Worm (Caenorhabditis elegans) whole organism, L4 larva: Measurements from ENCODE around the gene upb-1.

ENCODE experiments used
- F49E8.2 ChIP-seq: sonication (generic microtip); optimal IDR thresholded peaks from 2 replicates; lab custom pipeline; 2016; ENCODE audit warnings: missing compliant biosample characterization, mild to moderate bottlenecking, missing genetic modification characterization, borderline replicate concordance
- R02D3.7 ChIP-seq: fragments of 150-350 bp; sonication (generic microtip); optimal IDR thresholded peaks from 3 replicates; lab custom pipeline; 2014; ENCODE audit warnings: missing biosample characterization, missing genetic modification characterization
- Y48G9A.11 ChIP-seq: fragments of 200-800 bp; sonication (Bioruptor generic); IDR thresholded peaks from 2 replicates; pipeline ENCODE4 v1.3.6; 2022; ENCODE audit warnings: missing genetic modification reagents, missing genetic modification characterization, missing compliant biosample characterization
- Y5F2A.4 ChIP-seq: fragments of 200-800 bp; sonication (Bioruptor generic); optimal IDR thresholded peaks from 2 replicates; lab custom pipeline; 2018; ENCODE audit warnings: mild to moderate bottlenecking, missing genetic modification characterization, missing compliant biosample characterization
- Y75B8A.6 ChIP-seq: fragments of 200-800 bp; sonication (Bioruptor generic); IDR thresholded peaks from 2 replicates; pipeline ENCODE4 v1.3.6; 2022; ENCODE audit warnings: missing genetic modification reagents, missing genetic modification characterization, missing compliant biosample characterization
- arid-1 ChIP-seq: fragments of 200-800 bp; sonication (Bioruptor generic); conservative IDR thresholded peaks from 2 replicates; pipeline ENCODE4 v1.3.6; 2022; ENCODE audit warnings: missing genetic modification reagents, missing genetic modification characterization, missing compliant biosample characterization
- ctbp-1 ChIP-seq: fragments of 200-800 bp; sonication (Bioruptor generic); IDR thresholded peaks from 2 replicates; pipeline ENCODE4 v1.3.6; 2022; ENCODE audit warnings: missing genetic modification reagents, missing genetic modification characterization, missing compliant biosample characterization
- daf-16 ChIP-seq, 3 experiments: sonication (generic microtip); optimal IDR thresholded peaks; 2 replicates each; lab custom pipeline; 2016 to 2017; ENCODE audit warnings: missing genetic modification characterization in 3 of 3, missing genetic modification reagents in 3 of 3, mild to moderate bottlenecking in 2 of 3, missing compliant biosample characterization in 2 of 3, missing biosample characterization in 1 of 3, moderate library complexity in 1 of 3
- daf-19 ChIP-seq: fragments of 200-800 bp; sonication (Bioruptor generic); conservative IDR thresholded peaks from 2 replicates; pipeline ENCODE4 v1.3.6; 2022; ENCODE audit warnings: missing genetic modification characterization, missing compliant biosample characterization
- dpl-1 ChIP-seq: fragments of 150-350 bp; optimal IDR thresholded peaks from 2 replicates; lab custom pipeline; 2014; ENCODE audit warnings: missing biosample characterization, missing genetic modification reagents, missing genetic modification characterization
- duxl-1 ChIP-seq: sonication (generic microtip); optimal IDR thresholded peaks from 2 replicates; lab custom pipeline; 2016; ENCODE audit warnings: mild to moderate bottlenecking, missing genetic modification characterization, moderate library complexity, missing compliant biosample characterization; ENCODE audit not compliant: poor library complexity
- dve-1 ChIP-seq: sonication (generic microtip); optimal IDR thresholded peaks from 2 replicates; lab custom pipeline; 2017; ENCODE audit warnings: antibody characterized with exemption, mild to moderate bottlenecking, missing genetic modification characterization, missing compliant biosample characterization; ENCODE audit not compliant: insufficient read depth
- fkh-10 ChIP-seq: fragments of 150-350 bp; optimal IDR thresholded peaks from 2 replicates; lab custom pipeline; 2014; ENCODE audit warnings: missing biosample characterization, missing genetic modification reagents, missing genetic modification characterization
- fos-1 ChIP-seq: fragments of 150-350 bp; optimal IDR thresholded peaks from 2 replicates; lab custom pipeline; 2014; ENCODE audit warnings: missing biosample characterization, missing genetic modification characterization
- hif-1 ChIP-seq, 2 experiments: sonication (generic microtip); optimal IDR thresholded peaks; 2 replicates each; lab custom pipeline; 2016 to 2017; ENCODE audit warnings: missing compliant biosample characterization in 2 of 2, missing genetic modification characterization in 2 of 2, missing genetic modification reagents in 2 of 2, missing genotype in 2 of 2, mild to moderate bottlenecking in 1 of 2
- hlh-11 ChIP-seq: fragments of 200-800 bp; sonication (Bioruptor generic); optimal IDR thresholded peaks from 2 replicates; lab custom pipeline; 2018; ENCODE audit warnings: mild to moderate bottlenecking, missing genetic modification characterization, missing compliant biosample characterization
- lin-29 ChIP-seq: fragments of 200-800 bp; sonication (Bioruptor generic); IDR thresholded peaks from 2 replicates; pipeline ENCODE4 v1.3.6; 2022; ENCODE audit warnings: missing genetic modification reagents, missing genetic modification characterization, missing compliant biosample characterization
- lir-3 ChIP-seq: sonication (generic microtip); optimal IDR thresholded peaks from 2 replicates; lab custom pipeline; 2016; ENCODE audit warnings: mild to moderate bottlenecking, missing genetic modification characterization, missing compliant biosample characterization
- madf-5 ChIP-seq, 2 experiments: fragments of 200-800 bp; sonication (Bioruptor generic); IDR thresholded peaks; 2 replicates each; pipeline ENCODE4 v1.3.6; 2022; ENCODE audit warnings: missing compliant biosample characterization in 2 of 2, missing genetic modification characterization in 2 of 2
- mes-2 ChIP-seq: sonication (generic microtip); optimal IDR thresholded peaks from 2 replicates; lab custom pipeline; 2016; ENCODE audit warnings: missing genotype, mild to moderate bottlenecking, missing genetic modification characterization, missing compliant biosample characterization; ENCODE audit not compliant: poor library complexity, severe bottlenecking
- nhr-10 ChIP-seq: fragments of 150-350 bp; optimal IDR thresholded peaks from 2 replicates; lab custom pipeline; 2014; ENCODE audit warnings: missing biosample characterization, missing genetic modification characterization
- nhr-102 ChIP-seq: sonication (generic microtip); optimal IDR thresholded peaks from 2 replicates; lab custom pipeline; 2016; ENCODE audit warnings: mild to moderate bottlenecking, missing genetic modification characterization, moderate library complexity, missing compliant biosample characterization
- nhr-237 ChIP-seq: sonication (generic microtip); optimal IDR thresholded peaks from 2 replicates; lab custom pipeline; 2017; ENCODE audit warnings: missing biosample characterization, missing genetic modification characterization
- nhr-28 ChIP-seq: fragments of 150-350 bp; optimal IDR thresholded peaks from 2 replicates; lab custom pipeline; 2014; ENCODE audit warnings: missing biosample characterization, missing genetic modification characterization
- php-3 ChIP-seq: fragments of 200-800 bp; sonication (Bioruptor generic); IDR thresholded peaks from 2 replicates; pipeline ENCODE4 v1.3.6; 2022; ENCODE audit warnings: missing genetic modification reagents, missing genetic modification characterization, missing compliant biosample characterization
- pqm-1 ChIP-seq: sonication (generic microtip); optimal IDR thresholded peaks from 2 replicates; lab custom pipeline; 2017; ENCODE audit warnings: missing biosample characterization, missing genetic modification characterization
- snpc-1.2 ChIP-seq: fragments of 200-800 bp; sonication (Bioruptor generic); IDR thresholded peaks from 2 replicates; pipeline ENCODE4 v1.3.6; 2022; ENCODE audit warnings: missing genetic modification reagents, missing genetic modification characterization, missing compliant biosample characterization
- spr-1 ChIP-seq: sonication (generic microtip); optimal IDR thresholded peaks from 2 replicates; lab custom pipeline; 2016; ENCODE audit warnings: mild to moderate bottlenecking, missing genetic modification characterization, missing compliant biosample characterization
- tra-1 ChIP-seq: fragments of 200-800 bp; sonication (Bioruptor generic); IDR thresholded peaks from 2 replicates; pipeline ENCODE4 v1.3.6; 2022; ENCODE audit warnings: missing genetic modification reagents, missing genetic modification characterization, missing compliant biosample characterization
- unc-130 ChIP-seq: sonication (generic microtip); optimal IDR thresholded peaks from 2 replicates; lab custom pipeline; 2016; ENCODE audit warnings: missing genetic modification reagents, missing genetic modification characterization, missing compliant biosample characterization
- unc-62 ChIP-seq, 3 experiments: fragments of 150-350 bp in 1 of 3; sonication (generic microtip); optimal IDR thresholded peaks in 2 of 3; peaks in 1 of 3; 1 replicate in 1 of 3; 2 replicates in 2 of 3; lab custom pipeline; 2014 to 2017; ENCODE audit warnings: missing biosample characterization in 3 of 3, missing genetic modification characterization in 3 of 3, missing genetic modification reagents in 3 of 3, missing genotype in 1 of 3
- zag-1 ChIP-seq: fragments of 150-350 bp; optimal IDR thresholded peaks from 2 replicates; lab custom pipeline; 2014; ENCODE audit warnings: missing biosample characterization, missing genetic modification characterization
- zfp-2 ChIP-seq: sonication (generic microtip); optimal IDR thresholded peaks from 2 replicates; lab custom pipeline; 2016; ENCODE audit warnings: mild to moderate bottlenecking, missing genetic modification characterization, missing compliant biosample characterization
- zip-2 ChIP-seq: fragments of 150-350 bp; optimal IDR thresholded peaks from 2 replicates; lab custom pipeline; 2014; ENCODE audit warnings: missing biosample characterization, missing genetic modification characterization
- ztf-7 ChIP-seq: fragments of 150-350 bp; optimal IDR thresholded peaks from 2 replicates; lab custom pipeline; 2014; ENCODE audit warnings: missing biosample characterization, missing genetic modification characterization

upb-1 gene

DNA sequence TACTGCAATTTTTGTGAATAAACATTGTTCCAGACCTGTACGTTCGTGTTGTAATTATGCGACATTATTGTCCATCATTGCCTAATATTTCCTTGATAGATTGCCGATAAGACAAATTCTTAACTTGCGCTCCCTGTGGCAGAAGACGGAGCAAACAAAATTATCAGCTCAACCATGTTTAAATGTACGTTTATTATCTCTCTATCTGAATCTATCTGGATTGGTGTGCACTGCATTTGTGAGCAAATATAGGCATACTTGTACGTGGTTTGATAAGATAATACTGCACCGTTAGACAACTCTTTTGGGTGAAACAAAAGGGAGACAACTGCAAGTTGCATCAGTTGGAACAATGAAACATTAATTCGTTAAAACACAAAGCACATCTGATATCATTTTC lies 37.4 kb upstream of the upb-1 start (continued):
- peak; percentile 79 for TF ChIP-seq tra-1
- TF ChIP-seq dpl-1 (GFP tag; lab: Kevin White, UChicago) = no peak
- TF ChIP-seq nhr-237 (tag; lab: Kevin White, UChicago) = no peak
- no peak for TF ChIP-seq duxl-1 (tag; lab: Kevin White, UChicago)
- TF ChIP-seq arid-1 (GFP tag; lab: Robert Waterston, UW) = no peak
- TF ChIP-seq hlh-11 (tag; lab: Kevin White, UChicago) = peak; percentile 88
- TF ChIP-seq mes-2 = peak; percentile 32
- no peak for TF ChIP-seq fkh-10 (GFP tag; lab: Kevin White, UChicago)
- TF ChIP-seq zfp-2 (tag; lab: Kevin White, UChicago) = no peak
- no peak for TF ChIP-seq daf-19
- no peak for TF ChIP-seq lir-3 (tag; lab: Kevin White, UChicago)
- TF ChIP-seq madf-5 (GFP tag; IDR thresholded peaks at IDR 0.05; lab: Robert Waterston, UW) = no peak
- TF ChIP-seq lin-29 (GFP tag; lab: Robert Waterston, UW) = no peak
- peak; percentile 80 for TF ChIP-seq php-3 (GFP tag; lab: Robert Waterston, UW)
- TF ChIP-seq fos-1 (tag; lab: Kevin White, UChicago) = no peak
- no peak for TF ChIP-seq Y48G9A.11 (GFP tag; lab: Robert Waterston, UW)
- TF ChIP-seq unc-62 (GFP tag; optimal IDR thresholded peaks at IDR 0.05 in 1 of 2; lab: Kevin White, UChicago) = no peak
- TF ChIP-seq unc-62 (tag; optimal IDR thresholded peaks at IDR 0.05; lab: Kevin White, UChicago) = no peak

DNA sequence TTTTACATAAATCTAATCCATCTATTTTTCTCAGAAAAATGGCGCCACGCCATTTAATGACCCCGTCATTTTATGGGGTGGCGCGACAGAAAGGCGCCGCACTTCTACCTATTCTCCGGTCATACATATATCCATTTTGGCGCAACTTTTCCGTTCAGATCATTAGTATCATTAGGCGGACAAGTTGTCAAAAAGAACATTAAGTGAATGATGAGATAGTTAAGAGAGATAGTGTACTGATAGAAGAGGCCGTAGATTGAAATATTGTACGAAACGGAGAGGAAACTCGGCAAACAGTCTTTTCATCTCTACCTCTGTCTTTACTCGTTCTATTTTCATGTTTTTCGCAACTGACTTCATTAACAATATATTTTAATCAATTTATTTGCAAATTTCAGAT lies 34.2 kb upstream of the upb-1 start, which contains the start of gene sma-6:
Gene sma-6, plus strand, starts transcription at position 399 of the 400 bp plus-strand sequence.
- no peak for TF ChIP-seq nhr-102 (tag; lab: Kevin White, UChicago)
- no peak for TF ChIP-seq daf-16 (GFP tag; optimal IDR thresholded peaks at IDR 0.05; lab: Kevin White, UChicago)
- TF ChIP-seq daf-16 (tag; optimal IDR thresholded peaks at IDR 0.05; lab: Kevin White, UChicago) = no peak
- peak; percentile 22 for TF ChIP-seq pqm-1
- no peak for TF ChIP-seq Y48G9A.11 (GFP tag; lab: Robert Waterston, UW)
- TF ChIP-seq nhr-10 (tag; lab: Kevin White, UChicago) = no peak
- TF ChIP-seq R02D3.7 = no peak
- peak; percentile 24 for TF ChIP-seq nhr-28
- no peak for TF ChIP-seq F49E8.2 (tag; lab: Kevin White, UChicago)
- no peak for TF ChIP-seq zag-1 (tag; lab: Kevin White, UChicago)
- no peak for TF ChIP-seq unc-130 (GFP tag; lab: Kevin White, UChicago)
- peak; percentile 12 for TF ChIP-seq dve-1 (tag; lab: Kevin White, UChicago)
- TF ChIP-seq Y5F2A.4 (GFP tag; lab: Kevin White, UChicago) = no peak
- no peak for TF ChIP-seq Y75B8A.6 (GFP tag; lab: Robert Waterston, UW)
- TF ChIP-seq zip-2 (tag; lab: Kevin White, UChicago) = no peak
- no peak for TF ChIP-seq madf-5 (GFP tag; IDR thresholded peaks at IDR 0.05; lab: Robert Waterston, UW)
- no peak for TF ChIP-seq snpc-1.2 (GFP tag; lab: Robert Waterston, UW)

DNA sequence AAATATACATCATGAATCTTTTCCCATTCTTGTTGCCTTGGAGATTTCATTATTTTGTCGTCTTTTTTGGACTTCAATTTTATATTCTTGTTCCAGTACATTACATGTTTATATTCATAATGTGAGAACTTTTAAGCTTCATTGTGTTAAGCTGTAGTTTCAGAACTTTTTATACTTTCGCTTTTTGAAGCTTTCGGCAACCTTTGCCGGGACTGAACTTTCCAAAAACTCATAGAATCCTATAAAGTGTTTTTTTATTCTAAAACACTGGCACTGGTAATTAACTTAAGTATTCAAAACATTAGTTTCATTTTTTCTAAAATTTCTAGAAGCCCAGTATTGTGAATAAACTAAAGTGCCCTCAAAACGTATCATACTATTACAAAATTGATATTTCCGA lies 33.1 kb upstream of the upb-1 start, which contains the start of gene C32D5.4:
Gene C32D5.4, minus strand, starts transcription at position 101 of the 400 bp plus-strand sequence.
- TF ChIP-seq hif-1 (tag; optimal IDR thresholded peaks at IDR 0.05; lab: Kevin White, UChicago) = no peak

DNA sequence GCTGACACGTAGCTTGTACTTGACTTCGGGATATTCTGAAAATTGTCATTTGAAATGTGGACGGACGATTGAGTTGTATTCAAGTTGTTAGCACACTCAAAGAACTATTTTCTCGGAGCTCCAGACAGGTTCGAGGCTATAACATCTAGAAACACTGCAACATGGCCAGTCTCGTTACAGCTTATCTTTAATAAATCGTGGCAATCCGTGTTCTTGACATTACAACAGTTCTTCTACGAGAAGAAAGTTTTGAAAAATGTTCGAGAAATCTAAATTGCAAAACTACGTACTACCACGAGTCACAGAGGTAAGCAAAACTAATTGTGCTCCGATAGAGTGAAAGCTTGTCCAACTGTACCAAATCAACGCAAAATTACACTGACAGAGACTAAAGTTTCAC lies 32.2 kb upstream of the upb-1 start:
- TF ChIP-seq ztf-7 (tag; lab: Kevin White, UChicago) (no peak), ctbp-1 (no peak), php-3 (GFP tag; lab: Robert Waterston, UW) (no peak), unc-62 (GFP tag; optimal IDR thresholded peaks at IDR 0.05 in 1 of 2; lab: Kevin White, UChicago) (peak in 1 of 2 experiments; percentile 97), unc-62 (tag; optimal IDR thresholded peaks at IDR 0.05; lab: Kevin White, UChicago) (no peak), spr-1 (no peak)
